Worm (Caenorhabditis elegans) whole organism, L4/young adult: ENCODE results near the gene T05C12.4.
A peak's percentile ranks its signal among the peaks of the same experiment; 100 is the strongest.

Experiments used
- W03F9.2 ChIP-seq: fragments of 150-350 bp; optimal IDR thresholded peaks from 2 replicates; lab custom pipeline; 2014; ENCODE audit warnings: missing biosample characterization, missing genetic modification characterization
- dao-5 ChIP-seq: sonication (generic microtip); optimal IDR thresholded peaks from 2 replicates; lab custom pipeline; 2016; ENCODE audit warnings: missing genotype, missing genetic modification characterization, moderate library complexity, missing compliant biosample characterization
- him-1 ChIP-seq: sonication (generic microtip); optimal IDR thresholded peaks from 2 replicates; lab custom pipeline; 2016; ENCODE audit warnings: missing genotype, missing genetic modification reagents, missing genetic modification characterization, missing compliant biosample characterization

Gene T05C12.4

ce11 chrII:8136818-8137217 is 43.4 kb downstream of the T05C12.4 start, which contains the start of gene ctns-1:
Gene ctns-1, minus strand, starts transcription at chrII:8136918.
- TF ChIP-seq W03F9.2 (tag; lab: Kevin White, UChicago), result no peak
- no peak for TF ChIP-seq dao-5 (tag; lab: Kevin White, UChicago)
- TF ChIP-seq him-1 (tag; lab: Kevin White, UChicago), result no peak

ce11 chrII:8135953-8136352 is 44.2 kb downstream of the T05C12.4 start:
- TF ChIP-seq him-1 (tag; lab: Kevin White, UChicago) (no peak), W03F9.2 (tag; lab: Kevin White, UChicago) (no peak), dao-5 (tag; lab: Kevin White, UChicago) (no peak)

- TF ChIP-seq him-1 (tag; lab: Kevin White, UChicago), result peak; percentile 67
- TF ChIP-seq W03F9.2 (tag; lab: Kevin White, UChicago), result no peak
- no peak for TF ChIP-seq dao-5 (tag; lab: Kevin White, UChicago)
Observed at ce11 chrII:8131413-8131966, 48.7 kb downstream of the T05C12.4 start.

- TF ChIP-seq him-1 (tag; lab: Kevin White, UChicago) (no peak), W03F9.2 (tag; lab: Kevin White, UChicago) (no peak), dao-5 (tag; lab: Kevin White, UChicago) (no peak)
Observed at ce11 chrII:8130792-8131191, 49.4 kb downstream of the T05C12.4 start.

ce11 chrII:8129495-8130010 is 50.6 kb downstream of the T05C12.4 start, which contains the start of gene ulp-4:
Gene ulp-4, plus strand, starts transcription at chrII:8129960.
- TF ChIP-seq W03F9.2 (tag; lab: Kevin White, UChicago) (no peak), him-1 (tag; lab: Kevin White, UChicago) (no peak), dao-5 (tag; lab: Kevin White, UChicago) (no peak)

ce11 chrII:8129040-8129387 is 51.2 kb downstream of the T05C12.4 start:
- TF ChIP-seq W03F9.2 (tag; lab: Kevin White, UChicago) (no peak), him-1 (tag; lab: Kevin White, UChicago) (no peak), dao-5 (tag; lab: Kevin White, UChicago) (no peak)

ce11 chrII:8128273-8129039 is 51.7 kb downstream of the T05C12.4 start:
- TF ChIP-seq W03F9.2 (tag; lab: Kevin White, UChicago), result no peak
- TF ChIP-seq dao-5 (tag; lab: Kevin White, UChicago), result peak; percentile 9
- TF ChIP-seq him-1 (tag; lab: Kevin White, UChicago), result peak; percentile 36

- TF ChIP-seq W03F9.2 (tag; lab: Kevin White, UChicago) (no peak), dao-5 (tag; lab: Kevin White, UChicago) (no peak), him-1 (tag; lab: Kevin White, UChicago) (no peak)
Observed at ce11 chrII:8127794-8128193, 52.4 kb downstream of the T05C12.4 start.
